Worm (Caenorhabditis elegans) whole organism, early embryonic: ENCODE results near the gene cest-16.

Experiments used
- B0310.2 ChIP-seq: sonication (generic microtip); optimal IDR thresholded peaks from 2 replicates; lab custom pipeline; 2016; ENCODE audit warnings: mild to moderate bottlenecking, missing genetic modification characterization, missing compliant biosample characterization
- F13C5.2 ChIP-seq: sonication (generic microtip); optimal IDR thresholded peaks from 2 replicates; lab custom pipeline; 2017; ENCODE audit warnings: mild to moderate bottlenecking, missing genetic modification characterization, inconsistent platforms, missing compliant biosample characterization
- aly-1 ChIP-seq: sonication (generic microtip); optimal IDR thresholded peaks from 2 replicates; lab custom pipeline; 2016; ENCODE audit warnings: missing genetic modification characterization, missing compliant biosample characterization
- ama-1 ChIP-seq: fragments of 150-350 bp; optimal IDR thresholded peaks from 2 replicates; lab custom pipeline; 2014
- ceh-13 ChIP-seq: fragments of 200-800 bp; sonication (Bioruptor generic); optimal IDR thresholded peaks from 2 replicates; lab custom pipeline; 2018; ENCODE audit warnings: mild to moderate bottlenecking, missing genetic modification characterization, missing compliant biosample characterization
- ceh-36 ChIP-seq: sonication (generic microtip); optimal IDR thresholded peaks from 2 replicates; lab custom pipeline; 2016; ENCODE audit warnings: missing genetic modification characterization, inconsistent platforms, missing compliant biosample characterization
- ets-7 ChIP-seq: sonication (generic microtip); optimal IDR thresholded peaks from 2 replicates; lab custom pipeline; 2016; ENCODE audit warnings: missing genotype, missing genetic modification characterization, missing compliant biosample characterization
- flt-1 ChIP-seq: fragments of 200-800 bp; sonication (Bioruptor generic); IDR thresholded peaks from 2 replicates; pipeline ENCODE4 v1.3.6; 2022; ENCODE audit warnings: missing genetic modification characterization, missing compliant biosample characterization
- hmbx-1 ChIP-seq: sonication (generic microtip); optimal IDR thresholded peaks from 2 replicates; lab custom pipeline; 2016; ENCODE audit warnings: mild to moderate bottlenecking, missing genetic modification characterization, missing compliant biosample characterization
- hmg-4 ChIP-seq: fragments of 200-800 bp; sonication (Bioruptor generic); optimal IDR thresholded peaks from 2 replicates; lab custom pipeline; 2018; ENCODE audit warnings: mild to moderate bottlenecking, missing genetic modification characterization, missing compliant biosample characterization
- hnd-1 ChIP-seq: sonication (generic microtip); optimal IDR thresholded peaks from 2 replicates; lab custom pipeline; 2016; ENCODE audit warnings: missing genetic modification characterization, missing compliant biosample characterization
- pes-1 ChIP-seq: fragments of 200-800 bp; sonication (Bioruptor generic); IDR thresholded peaks from 2 replicates; pipeline ENCODE4 v1.3.6; 2022; ENCODE audit warnings: missing genetic modification reagents, missing genetic modification characterization, missing compliant biosample characterization
- scrt-1 ChIP-seq: fragments of 200-800 bp; sonication (Bioruptor generic); IDR thresholded peaks from 2 replicates; pipeline ENCODE4 v1.3.6; 2022; ENCODE audit warnings: missing genetic modification characterization, missing compliant biosample characterization
- sea-1 ChIP-seq: fragments of 200-800 bp; sonication (Bioruptor generic); conservative IDR thresholded peaks from 2 replicates; pipeline ENCODE4 v1.3.6; 2022; ENCODE audit warnings: missing genetic modification characterization, missing compliant biosample characterization
- tbx-11 ChIP-seq: fragments of 200-800 bp; sonication (Bioruptor generic); IDR thresholded peaks from 2 replicates; pipeline ENCODE4 v1.3.6; 2022; ENCODE audit warnings: missing genetic modification characterization, missing compliant biosample characterization
- tbx-37 ChIP-seq: fragments of 200-800 bp; sonication (Bioruptor generic); conservative IDR thresholded peaks from 2 replicates; pipeline ENCODE4 v1.3.6; 2022; ENCODE audit warnings: missing genetic modification reagents, missing genetic modification characterization, missing compliant biosample characterization
- tra-4 ChIP-seq: sonication (generic microtip); optimal IDR thresholded peaks from 2 replicates; lab custom pipeline; 2017; ENCODE audit warnings: missing genetic modification characterization, missing compliant biosample characterization

cest-16 gene

DNA sequence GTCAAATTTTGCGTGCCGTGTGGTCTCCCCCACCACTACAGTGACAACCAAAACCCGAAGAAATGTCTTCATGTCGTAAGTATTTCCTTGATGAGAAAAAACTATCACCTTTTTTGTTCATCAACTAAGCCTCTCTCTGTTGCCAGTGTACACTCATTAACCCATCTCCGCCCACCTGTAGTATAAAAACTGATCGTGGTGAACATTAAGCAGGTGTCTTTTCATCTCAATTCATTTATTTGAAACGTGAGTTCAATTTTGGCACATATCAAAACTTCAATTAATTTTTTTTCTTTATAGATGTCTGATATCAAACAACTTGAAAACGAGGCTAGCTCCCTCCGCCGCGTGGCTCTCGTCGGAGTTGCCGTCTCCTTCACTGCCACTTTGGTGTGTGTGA, 31.7 kb downstream of the cest-16 start, which contains the start of gene col-170:
col-170 (plus strand) TSS at position 301 of the 400 bp plus-strand sequence.
- TF ChIP-seq sea-1 (GFP tag; lab: Robert Waterston, UW) (no peak), hmbx-1 (tag; lab: Kevin White, UChicago) (no peak), ama-1 (lab: Kevin White, UChicago) (no peak), B0310.2 (no peak), ceh-36 (tag; lab: Kevin White, UChicago) (no peak), ets-7 (tag; lab: Kevin White, UChicago) (no peak), tra-4 (tag; lab: Kevin White, UChicago) (no peak), hmg-4 (no peak), aly-1 (no peak)

DNA sequence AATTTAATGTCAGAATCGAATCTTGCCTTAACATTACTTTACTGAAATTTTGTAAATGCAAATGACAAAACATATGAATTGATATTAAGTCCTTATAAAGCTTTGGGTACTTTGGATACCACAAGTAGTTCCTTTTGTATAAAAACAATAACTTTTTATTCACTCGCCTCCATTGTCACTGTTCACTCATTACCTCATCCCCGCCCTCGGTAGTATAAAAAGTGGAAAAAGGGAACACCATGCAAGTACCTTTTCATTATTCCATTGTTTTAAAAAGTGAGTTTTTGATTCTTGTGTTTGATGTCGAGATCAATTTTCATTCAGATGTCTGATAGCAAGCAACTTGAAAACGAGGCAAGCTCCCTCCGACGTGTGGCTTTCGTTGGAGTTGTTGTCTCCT, 34.3 kb downstream of the cest-16 start, which contains the start of gene col-171:
col-171 (plus strand) TSS at position 301 of the 400 bp plus-strand sequence.
- TF ChIP-seq pes-1 (GFP tag; lab: Robert Waterston, UW): no peak
- no peak for TF ChIP-seq ceh-36 (tag; lab: Kevin White, UChicago)
- TF ChIP-seq ets-7 (tag; lab: Kevin White, UChicago): no peak
- no peak for TF ChIP-seq ama-1 (lab: Kevin White, UChicago)
- TF ChIP-seq hmbx-1 (tag; lab: Kevin White, UChicago): no peak
- TF ChIP-seq flt-1 (GFP tag; lab: Robert Waterston, UW): no peak
- no peak for TF ChIP-seq hmg-4
- TF ChIP-seq tbx-37 (GFP tag; lab: Robert Waterston, UW): no peak
- TF ChIP-seq F13C5.2 (tag; lab: Kevin White, UChicago): no peak
- no peak for TF ChIP-seq sea-1 (GFP tag; lab: Robert Waterston, UW)

DNA sequence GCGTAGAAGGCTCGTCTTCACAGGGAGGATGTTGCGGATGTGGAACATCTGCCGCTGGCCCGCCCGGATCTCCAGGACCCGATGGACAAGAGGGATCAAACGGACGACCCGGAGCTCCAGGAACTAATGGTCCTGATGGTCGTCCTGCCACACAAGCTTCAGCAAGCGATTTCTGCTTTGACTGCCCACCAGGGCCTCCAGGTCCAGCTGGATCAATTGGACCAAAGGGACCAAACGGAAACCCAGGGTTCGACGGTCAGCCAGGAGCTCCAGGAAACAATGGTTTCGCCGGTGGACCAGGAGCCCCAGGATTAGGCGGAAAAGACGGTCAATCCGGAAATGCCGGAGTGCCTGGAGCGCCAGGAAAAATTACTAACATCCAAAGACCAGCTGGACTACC, 34.9 kb downstream of the cest-16 start:
- TF ChIP-seq ceh-36 (tag; lab: Kevin White, UChicago): no peak
- no peak for TF ChIP-seq F13C5.2 (tag; lab: Kevin White, UChicago)
- TF ChIP-seq ama-1 (lab: Kevin White, UChicago): no peak
- no peak for TF ChIP-seq sea-1 (GFP tag; lab: Robert Waterston, UW)
- TF ChIP-seq flt-1 (GFP tag; lab: Robert Waterston, UW): no peak
- no peak for TF ChIP-seq hmg-4
- TF ChIP-seq scrt-1 (GFP tag; lab: Robert Waterston, UW): no peak
- no peak for TF ChIP-seq B0310.2
- no peak for TF ChIP-seq tbx-37 (GFP tag; lab: Robert Waterston, UW)
- TF ChIP-seq pes-1 (GFP tag; lab: Robert Waterston, UW): no peak
- TF ChIP-seq hnd-1 (tag; lab: Kevin White, UChicago): no peak
- no peak for TF ChIP-seq tbx-11
- no peak for TF ChIP-seq hmbx-1 (tag; lab: Kevin White, UChicago)
- no peak for TF ChIP-seq ets-7 (tag; lab: Kevin White, UChicago)
- TF ChIP-seq ceh-13 (GFP tag; lab: Kevin White, UChicago): no peak
- no peak for TF ChIP-seq aly-1
- no peak for TF ChIP-seq tra-4 (tag; lab: Kevin White, UChicago)

DNA sequence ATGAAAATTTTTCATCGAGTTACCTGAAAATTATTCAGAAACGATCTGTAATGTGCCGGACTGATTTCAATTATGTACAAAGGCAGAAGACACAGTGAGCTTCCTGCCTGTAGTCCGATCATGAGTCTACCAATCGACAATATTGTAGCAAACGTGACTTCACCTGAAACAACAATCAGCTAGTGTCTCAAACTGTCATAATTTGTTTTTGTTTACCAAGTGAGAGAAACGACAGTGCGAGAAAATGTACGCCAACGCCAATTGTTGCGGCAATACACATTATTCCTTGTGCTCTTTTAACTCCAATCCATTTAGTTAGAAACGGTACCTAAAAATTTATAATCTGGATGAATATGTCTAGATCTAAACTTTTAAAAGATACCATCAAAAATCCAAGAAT, 37.6 kb downstream of the cest-16 start:
- TF ChIP-seq aly-1 (no peak), tra-4 (tag; lab: Kevin White, UChicago) (no peak), scrt-1 (GFP tag; lab: Robert Waterston, UW) (no peak), B0310.2 (no peak), hmg-4 (no peak), ceh-13 (GFP tag; lab: Kevin White, UChicago) (no peak), F13C5.2 (tag; lab: Kevin White, UChicago) (no peak), flt-1 (GFP tag; lab: Robert Waterston, UW) (no peak), ets-7 (tag; lab: Kevin White, UChicago) (no peak)

DNA sequence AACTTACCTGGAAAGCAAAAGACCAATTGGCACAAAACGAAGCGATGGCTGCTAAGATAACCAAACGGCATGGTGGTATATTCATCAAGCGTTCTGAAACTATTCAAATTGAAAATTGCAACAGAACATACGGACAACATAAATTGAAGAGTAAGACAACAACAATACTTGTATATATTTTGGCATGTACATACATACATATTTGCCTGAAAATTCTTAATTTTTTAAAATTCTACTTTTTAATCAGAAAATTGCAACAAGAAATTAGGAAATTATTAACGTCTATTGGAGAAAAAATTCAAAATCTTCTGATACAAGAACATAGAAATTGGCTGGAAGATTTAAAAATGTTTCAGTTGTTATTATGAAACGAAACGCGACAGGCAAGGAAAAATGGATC, 38.2 kb downstream of the cest-16 start, which contains the start of gene C03B1.13:
C03B1.13 (minus strand) TSS at position 101 of the 400 bp plus-strand sequence.
- TF ChIP-seq flt-1 (GFP tag; lab: Robert Waterston, UW) (no peak), F13C5.2 (tag; lab: Kevin White, UChicago) (no peak), ceh-13 (GFP tag; lab: Kevin White, UChicago) (no peak), ets-7 (tag; lab: Kevin White, UChicago) (no peak), scrt-1 (GFP tag; lab: Robert Waterston, UW) (no peak), tbx-37 (GFP tag; lab: Robert Waterston, UW) (no peak), aly-1 (no peak), sea-1 (GFP tag; lab: Robert Waterston, UW) (no peak), ama-1 (lab: Kevin White, UChicago) (no peak), tra-4 (tag; lab: Kevin White, UChicago) (no peak), tbx-11 (no peak), ceh-36 (tag; lab: Kevin White, UChicago) (no peak), pes-1 (GFP tag; lab: Robert Waterston, UW) (no peak), hmg-4 (no peak), B0310.2 (no peak), hmbx-1 (tag; lab: Kevin White, UChicago) (no peak), hnd-1 (tag; lab: Kevin White, UChicago) (no peak)

DNA sequence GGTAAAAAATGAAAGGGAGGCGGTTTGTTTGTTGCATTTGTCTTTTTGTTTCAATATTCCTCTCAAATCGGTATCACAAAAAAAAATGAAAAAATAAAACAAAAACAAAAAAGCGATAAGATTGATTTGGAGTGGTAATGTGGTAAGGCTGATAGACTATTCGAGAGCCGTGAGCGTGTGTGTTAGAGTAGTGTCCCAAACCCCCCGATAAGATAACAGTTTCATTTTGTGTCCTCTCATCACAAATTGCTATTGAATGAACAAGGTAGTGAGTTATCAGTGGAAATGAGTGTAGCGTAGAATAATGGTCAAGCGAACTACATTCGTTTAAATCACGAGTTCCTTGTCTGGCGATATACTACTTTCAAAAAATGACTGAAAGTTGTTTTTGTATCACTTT, 38.7 kb downstream of the cest-16 start:
- TF ChIP-seq flt-1 (GFP tag; lab: Robert Waterston, UW): no peak
- no peak for TF ChIP-seq scrt-1 (GFP tag; lab: Robert Waterston, UW)
- no peak for TF ChIP-seq ceh-36 (tag; lab: Kevin White, UChicago)
- no peak for TF ChIP-seq tra-4 (tag; lab: Kevin White, UChicago)
- TF ChIP-seq B0310.2: no peak
- no peak for TF ChIP-seq pes-1 (GFP tag; lab: Robert Waterston, UW)
- no peak for TF ChIP-seq hmg-4
- no peak for TF ChIP-seq aly-1
- TF ChIP-seq ama-1 (lab: Kevin White, UChicago): no peak
- TF ChIP-seq hnd-1 (tag; lab: Kevin White, UChicago): no peak
- TF ChIP-seq F13C5.2 (tag; lab: Kevin White, UChicago): no peak
- no peak for TF ChIP-seq hmbx-1 (tag; lab: Kevin White, UChicago)
- no peak for TF ChIP-seq tbx-11

DNA sequence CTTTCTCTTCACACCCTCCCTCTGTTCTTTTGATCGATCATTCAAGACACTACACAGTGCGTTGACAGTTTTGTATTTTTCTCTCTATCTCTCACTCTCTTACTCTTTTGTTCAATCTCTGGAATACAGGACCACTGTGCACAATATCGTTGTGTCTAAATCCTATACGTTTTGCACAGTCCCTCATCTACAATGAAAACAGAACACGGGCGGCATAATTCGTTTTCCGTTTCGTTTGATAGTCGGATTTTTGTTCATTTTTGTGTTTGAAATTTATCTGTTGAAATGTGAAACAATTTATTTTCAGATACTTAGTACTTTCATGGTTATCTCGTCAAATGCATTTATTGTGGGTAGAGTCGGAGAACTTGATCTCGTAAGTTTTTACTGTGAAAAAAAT, 41.8 kb downstream of the cest-16 start, which contains the start of gene C03B1.7:
C03B1.7 (plus strand) TSS at position 301 of the 400 bp plus-strand sequence.
- TF ChIP-seq tbx-11: no peak
- no peak for TF ChIP-seq hnd-1 (tag; lab: Kevin White, UChicago)
- TF ChIP-seq tbx-37 (GFP tag; lab: Robert Waterston, UW): no peak
- TF ChIP-seq sea-1 (GFP tag; lab: Robert Waterston, UW): no peak
- no peak for TF ChIP-seq tra-4 (tag; lab: Kevin White, UChicago)
- no peak for TF ChIP-seq ceh-36 (tag; lab: Kevin White, UChicago)
- TF ChIP-seq scrt-1 (GFP tag; lab: Robert Waterston, UW): no peak
- TF ChIP-seq F13C5.2 (tag; lab: Kevin White, UChicago): no peak
- no peak for TF ChIP-seq ama-1 (lab: Kevin White, UChicago)
- TF ChIP-seq pes-1 (GFP tag; lab: Robert Waterston, UW): no peak
- no peak for TF ChIP-seq hmbx-1 (tag; lab: Kevin White, UChicago)
- TF ChIP-seq aly-1: no peak
- TF ChIP-seq ceh-13 (GFP tag; lab: Kevin White, UChicago): no peak
- no peak for TF ChIP-seq B0310.2
- no peak for TF ChIP-seq flt-1 (GFP tag; lab: Robert Waterston, UW)
- TF ChIP-seq hmg-4: no peak
- TF ChIP-seq ets-7 (tag; lab: Kevin White, UChicago): no peak
